Fruit fly (Drosophila melanogaster) whole organism, pupa: ENCODE results near the gene kmr.

Experiments
- CG10348 ChIP-seq: fragments of 200-800 bp; sonication (Bioruptor generic); IDR thresholded peaks from 2 replicates; pipeline ENCODE4 v1.3.6; 2022; ENCODE audit warnings: missing biosample characterization, missing genetic modification characterization
- CG12605 ChIP-seq: fragments of 200-800 bp; sonication (Bioruptor generic); IDR thresholded peaks from 2 replicates; pipeline ENCODE4 v1.3.6; 2022; ENCODE audit warnings: missing biosample characterization, missing genetic modification characterization
- CG13204 ChIP-seq: fragments of 200-800 bp; sonication (Bioruptor generic); optimal IDR thresholded peaks from 2 replicates; lab custom pipeline; 2018; ENCODE audit warnings: missing biosample characterization, mild to moderate bottlenecking, missing genetic modification characterization, moderate library complexity
- CG14655 ChIP-seq: fragments of 200-800 bp; sonication (Bioruptor generic); optimal IDR thresholded peaks from 3 replicates; lab custom pipeline; 2017; ENCODE audit warnings: mild to moderate bottlenecking, missing biosample characterization, missing genetic modification reagents, missing genetic modification characterization
- CG15710 ChIP-seq: fragments of 200-800 bp; sonication (Bioruptor generic); optimal IDR thresholded peaks from 2 replicates; lab custom pipeline; 2018; ENCODE audit warnings: missing biosample characterization, mild to moderate bottlenecking, missing genetic modification characterization, moderate library complexity
- CG17806 ChIP-seq: fragments of 200-800 bp; sonication (Bioruptor generic); optimal IDR thresholded peaks from 2 replicates; lab custom pipeline; 2018; ENCODE audit warnings: missing biosample characterization, mild to moderate bottlenecking, missing genetic modification characterization, moderate library complexity
- CG32121 ChIP-seq: fragments of 200-800 bp; sonication (Bioruptor generic); IDR thresholded peaks from 2 replicates; pipeline ENCODE4 v1.3.6; 2022; ENCODE audit warnings: missing biosample characterization, missing genetic modification characterization
- CG34367 ChIP-seq: fragments of 200-800 bp; sonication (Bioruptor generic); optimal IDR thresholded peaks from 2 replicates; lab custom pipeline; 2018; ENCODE audit warnings: missing biosample characterization, mild to moderate bottlenecking, missing genetic modification characterization
- CG4496 ChIP-seq: fragments of 200-800 bp; sonication (Bioruptor generic); IDR thresholded peaks from 3 replicates; pipeline ENCODE4 v1.3.6; 2022; ENCODE audit warnings: missing biosample characterization, missing genetic modification characterization
- CG8159 ChIP-seq: fragments of 200-800 bp; sonication (Bioruptor generic); optimal IDR thresholded peaks from 3 replicates; lab custom pipeline; 2018; ENCODE audit warnings: missing biosample characterization, mild to moderate bottlenecking, missing genetic modification characterization, moderate library complexity
- CG8301 ChIP-seq: fragments of 200-800 bp; sonication (Bioruptor generic); optimal IDR thresholded peaks from 2 replicates; lab custom pipeline; 2018; ENCODE audit warnings: missing biosample characterization, mild to moderate bottlenecking, missing genetic modification characterization
- CG9948 ChIP-seq: fragments of 200-800 bp; sonication (Bioruptor generic); optimal IDR thresholded peaks from 2 replicates; lab custom pipeline; 2018; ENCODE audit warnings: missing biosample characterization, mild to moderate bottlenecking, missing genetic modification characterization, moderate library complexity
- D1 ChIP-seq: fragments of 200-800 bp; sonication (Bioruptor generic); optimal IDR thresholded peaks from 2 replicates; lab custom pipeline; 2018; ENCODE audit warnings: missing biosample characterization, mild to moderate bottlenecking, missing genetic modification characterization, moderate library complexity
- EcR ChIP-seq: fragments of 200-800 bp; sonication (Bioruptor generic); optimal IDR thresholded peaks from 3 replicates; lab custom pipeline; 2019; ENCODE audit warnings: missing biosample characterization, missing genetic modification characterization, mild to moderate bottlenecking, moderate library complexity, missing genetic modification reagents
- Ets98B ChIP-seq: fragments of 200-800 bp; sonication (Bioruptor generic); IDR thresholded peaks from 2 replicates; pipeline ENCODE4 v1.3.6; 2022; ENCODE audit warnings: missing biosample characterization, missing genetic modification characterization
- Pif1A ChIP-seq: fragments of 200-800 bp; sonication (Bioruptor generic); optimal IDR thresholded peaks from 3 replicates; lab custom pipeline; 2016; ENCODE audit warnings: missing biosample characterization, missing genetic modification characterization
- Pif1B ChIP-seq: fragments of 200-800 bp; sonication (Bioruptor generic); optimal IDR thresholded peaks from 3 replicates; lab custom pipeline; 2016; ENCODE audit warnings: missing biosample characterization, missing genetic modification characterization
- Snoo ChIP-seq: fragments of 200-800 bp; sonication (Bioruptor generic); optimal IDR thresholded peaks from 3 replicates; lab custom pipeline; 2017; ENCODE audit warnings: missing biosample characterization, mild to moderate bottlenecking, missing genetic modification characterization, inconsistent platforms
- fd96Ca ChIP-seq: fragments of 200-800 bp; sonication (Bioruptor generic); IDR thresholded peaks from 3 replicates; pipeline ENCODE4 v1.3.6; 2022; ENCODE audit warnings: missing biosample characterization, missing genetic modification characterization
- gl ChIP-seq: fragments of 200-800 bp; sonication (Bioruptor generic); optimal IDR thresholded peaks from 2 replicates; lab custom pipeline; 2018; ENCODE audit warnings: missing biosample characterization, mild to moderate bottlenecking, missing genetic modification characterization
- rn ChIP-seq: fragments of 200-800 bp; sonication (Bioruptor generic); IDR thresholded peaks from 2 replicates; pipeline ENCODE4 v1.3.6; 2022; ENCODE audit warnings: missing biosample characterization, missing genetic modification characterization

The kmr gene

dm6 chr3R:13722451-13722850, 7.4 kb downstream of the kmr start:
- TF ChIP-seq CG8159 (tag; lab: Kevin White, UChicago) (no peak), CG4496 (no peak), CG15710 (tag; lab: Kevin White, UChicago) (no peak), rn (GFP tag; lab: Robert Waterston, UW) (no peak), Pif1A (GFP tag; lab: Kevin White, UChicago) (no peak), Ets98B (GFP tag; lab: Robert Waterston, UW) (no peak), CG8301 (tag; lab: Kevin White, UChicago) (no peak), Pif1B (GFP tag; lab: Kevin White, UChicago) (no peak), CG9948 (tag; lab: Kevin White, UChicago) (no peak), CG14655 (GFP tag; lab: Kevin White, UChicago) (no peak), CG17806 (tag; lab: Kevin White, UChicago) (no peak), Snoo (no peak), CG13204 (GFP tag; lab: Kevin White, UChicago) (no peak), gl (tag; lab: Kevin White, UChicago) (no peak), EcR (GFP tag; lab: Kevin White, UChicago) (no peak), CG10348 (GFP tag; lab: Robert Waterston, UW) (no peak)

- TF ChIP-seq gl (tag; lab: Kevin White, UChicago) (no peak), CG8301 (tag; lab: Kevin White, UChicago) (no peak), CG13204 (GFP tag; lab: Kevin White, UChicago) (no peak), CG34367 (no peak), CG10348 (GFP tag; lab: Robert Waterston, UW) (no peak), CG9948 (tag; lab: Kevin White, UChicago) (no peak), Pif1A (GFP tag; lab: Kevin White, UChicago) (no peak), CG15710 (tag; lab: Kevin White, UChicago) (no peak), CG32121 (no peak), CG4496 (no peak), CG12605 (GFP tag; lab: Robert Waterston, UW) (no peak), Ets98B (GFP tag; lab: Robert Waterston, UW) (no peak), CG14655 (GFP tag; lab: Kevin White, UChicago) (no peak), EcR (GFP tag; lab: Kevin White, UChicago) (no peak), CG17806 (tag; lab: Kevin White, UChicago) (no peak), CG8159 (tag; lab: Kevin White, UChicago) (no peak), Snoo (no peak), D1 (no peak), fd96Ca (GFP tag; lab: Robert Waterston, UW) (no peak)
These were observed 9.1 kb downstream of the kmr start for dm6 chr3R:13724029-13724638.

dm6 chr3R:13726795-13727194, 11.8 kb downstream of the kmr start:
- TF ChIP-seq gl (tag; lab: Kevin White, UChicago): no peak
- TF ChIP-seq, all 21 proteins: peak for 0

- TF ChIP-seq fd96Ca (GFP tag; lab: Robert Waterston, UW) (no peak), Pif1B (GFP tag; lab: Kevin White, UChicago) (no peak), Ets98B (GFP tag; lab: Robert Waterston, UW) (no peak), Snoo (no peak), CG17806 (tag; lab: Kevin White, UChicago) (no peak), CG9948 (tag; lab: Kevin White, UChicago) (no peak), CG32121 (no peak)
- TF ChIP-seq, all 21 proteins: peak for 0
These were observed 13.9 kb downstream of the kmr start for dm6 chr3R:13728897-13729296.

- TF ChIP-seq CG17806 (tag; lab: Kevin White, UChicago) (no peak), CG4496 (peak; percentile 51; the same call in 1 of the 3 replicates)
These were observed 15.0 kb downstream of the kmr start for dm6 chr3R:13730005-13730404.

dm6 chr3R:13735304-13735898, 20.4 kb downstream of the kmr start:
- TF ChIP-seq CG9948 (tag; lab: Kevin White, UChicago) (no peak), fd96Ca (GFP tag; lab: Robert Waterston, UW) (no peak), CG4496 (no peak), CG34367 (no peak), CG12605 (GFP tag; lab: Robert Waterston, UW) (no peak), CG15710 (tag; lab: Kevin White, UChicago) (no peak), D1 (no peak), Pif1A (GFP tag; lab: Kevin White, UChicago) (no peak)
